Fruit fly (Drosophila melanogaster): ENCODE data around the gene CG5001.
A peak's percentile ranks its signal among the peaks of the same experiment; 100 is the strongest.

Gene CG5001

DNA sequence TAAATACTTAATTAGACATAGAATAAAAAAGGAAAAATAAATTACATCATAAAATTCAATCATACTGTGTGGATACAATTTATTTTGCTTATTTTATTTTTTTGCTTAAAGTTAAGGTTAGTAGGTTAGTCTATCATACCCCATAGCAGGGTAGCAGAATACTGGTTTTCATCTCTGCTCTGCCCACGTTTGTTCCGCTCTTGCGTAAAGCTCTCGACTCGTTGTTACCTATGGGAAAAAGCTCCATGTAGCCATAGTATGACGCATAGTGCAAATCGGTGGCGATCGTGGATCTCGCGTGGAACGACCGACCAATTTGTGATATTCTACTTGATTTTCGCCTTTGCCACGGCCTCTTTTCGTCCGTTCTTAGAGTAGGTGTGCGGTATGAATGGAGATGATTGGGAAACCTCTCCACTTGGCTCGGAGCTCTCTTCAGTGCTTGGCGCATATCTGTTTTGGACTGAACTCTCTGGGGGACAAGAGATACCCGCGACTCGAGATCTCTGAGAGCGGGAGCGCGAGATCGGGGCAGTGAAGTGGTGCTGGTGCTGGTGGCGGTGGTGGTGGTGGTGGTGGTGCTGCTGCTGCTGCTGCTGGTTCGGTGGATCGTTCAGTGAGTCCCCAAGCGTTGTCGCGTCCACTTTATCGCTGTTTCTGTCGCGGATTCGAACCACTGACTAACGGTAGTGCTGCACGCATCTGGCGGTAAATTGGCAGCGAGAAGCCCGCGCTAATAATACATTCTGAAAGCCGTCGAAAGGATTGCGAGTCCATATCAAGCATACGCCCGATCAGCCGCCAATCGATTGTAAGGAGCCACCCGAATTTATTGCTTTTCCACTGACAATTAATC, at the start of gene CG5001 (continued):
- TF ChIP-seq trh (GFP tag; optimal IDR thresholded peaks at IDR 0.05) = peak; percentile 29
- no peak for TF ChIP-seq HmgD (GFP tag; optimal IDR thresholded peaks at IDR 0.05)
- TF ChIP-seq NK7.1 (GFP tag; optimal IDR thresholded peaks at IDR 0.05) = peak; percentile 9
- peak; percentile 83 for TF ChIP-seq CG34422 (GFP tag; IDR thresholded peaks at IDR 0.05)
- TF ChIP-seq CG17385 (GFP tag; optimal IDR thresholded peaks at IDR 0.05) = peak; percentile 77
- TF ChIP-seq tio (GFP tag; optimal IDR thresholded peaks at IDR 0.05) = no peak
- peak; percentile 63 for TF ChIP-seq CG13123 (GFP tag; optimal IDR thresholded peaks at IDR 0.05)
- no peak for TF ChIP-seq knrl (GFP tag; IDR thresholded peaks at IDR 0.05; ENCODE audit: partially characterized antibody)
- peak; percentile 67 for TF ChIP-seq chn (GFP tag; optimal IDR thresholded peaks at IDR 0.05)
- TF ChIP-seq CG31441 (GFP tag; IDR thresholded peaks at IDR 0.05) = no peak; the same call in 1 of the 2 replicates
- peak; percentile 87 for TF ChIP-seq CG8924 (tag; optimal IDR thresholded peaks at IDR 0.05)
- no peak for TF ChIP-seq gfzf (GFP tag; optimal IDR thresholded peaks at IDR 0.05)
- TF ChIP-seq Xbp1 (GFP tag; optimal IDR thresholded peaks at IDR 0.05) = peak; percentile 88
- TF ChIP-seq CG8944 (GFP tag; optimal IDR thresholded peaks at IDR 0.05) = peak; percentile 50
- peak; percentile 77 for TF ChIP-seq Antp (GFP tag; optimal IDR thresholded peaks at IDR 0.05)
- TF ChIP-seq CG14965 (GFP tag; optimal IDR thresholded peaks at IDR 0.05; ENCODE audit: borderline replicate concordance) = no peak
- TF ChIP-seq kni (GFP tag; optimal IDR thresholded peaks at IDR 0.05) = peak; percentile 54
- TF ChIP-seq CG5245 (GFP tag; optimal IDR thresholded peaks at IDR 0.05) = peak; percentile 82
- TF ChIP-seq CG9797 (GFP tag; optimal IDR thresholded peaks at IDR 0.05) = no peak
- TF ChIP-seq CG31365 (tag; optimal IDR thresholded peaks at IDR 0.05) = peak; percentile 57
- peak; percentile 50 for TF ChIP-seq Bteb2 (GFP tag; optimal IDR thresholded peaks at IDR 0.05)
- peak; percentile 51 for TF ChIP-seq CG8281 (tag; optimal IDR thresholded peaks at IDR 0.05)
- peak; percentile 62 for TF ChIP-seq rib (GFP tag; IDR thresholded peaks at IDR 0.05)
- peak; percentile 86 for TF ChIP-seq CG13894 (tag; optimal IDR thresholded peaks at IDR 0.05)
- no peak for TF ChIP-seq Hr39 (optimal IDR thresholded peaks at IDR 0.05)
- peak in 1 of 2 experiments; percentile 61 for TF ChIP-seq Hr78 (GFP tag; optimal IDR thresholded peaks at IDR 0.05)
- TF ChIP-seq CG3065 (GFP tag; optimal IDR thresholded peaks at IDR 0.05) = no peak
- TF ChIP-seq CG7839 (tag; optimal IDR thresholded peaks at IDR 0.05) = peak; percentile 91
- TF ChIP-seq CG10321 (GFP tag; IDR thresholded peaks at IDR 0.05) = 0 out of 2 replicates have a peak, but pooled peaks have one; percentile 46
- TF ChIP-seq CG6689 (GFP tag; IDR thresholded peaks at IDR 0.05) = peak; percentile 89
- TF ChIP-seq ash1 (GFP tag; optimal IDR thresholded peaks at IDR 0.05) = peak; percentile 39
- TF ChIP-seq fd3F (GFP tag; optimal IDR thresholded peaks at IDR 0.05) = peak; percentile 73
- TF ChIP-seq CG4424 (GFP tag; optimal IDR thresholded peaks at IDR 0.05) = peak; percentile 80
- peak; percentile 89 for TF ChIP-seq CoRest (tag; optimal IDR thresholded peaks at IDR 0.05)
- peak; percentile 62 for TF ChIP-seq cg (GFP tag; optimal IDR thresholded peaks at IDR 0.05)
- TF ChIP-seq CG17328 (GFP tag; IDR thresholded peaks at IDR 0.05) = peak; percentile 86
- TF ChIP-seq ewg (GFP tag; optimal IDR thresholded peaks at IDR 0.05) = peak; percentile 68
- TF ChIP-seq emc (GFP tag; optimal IDR thresholded peaks at IDR 0.05) = peak; percentile 51
- TF ChIP-seq Dfd (GFP tag; optimal IDR thresholded peaks at IDR 0.05) = peak in 1 of 2 experiments; percentile 48
- TF ChIP-seq Dek (tag; optimal IDR thresholded peaks at IDR 0.05) = peak; percentile 86
- peak; percentile 88 for TF ChIP-seq CG11247 (GFP tag; IDR thresholded peaks at IDR 0.05)
- TF ChIP-seq CG5180 (GFP tag; optimal IDR thresholded peaks at IDR 0.05) = peak; percentile 73
- no peak for TF ChIP-seq dati (GFP tag; IDR thresholded peaks at IDR 0.05)
- peak; percentile 79 for TF ChIP-seq Ada2b (GFP tag; IDR thresholded peaks at IDR 0.05)
- peak; percentile 71 for TF ChIP-seq peb (GFP tag; IDR thresholded peaks at IDR 0.05)
- no peak for TF ChIP-seq h (optimal IDR thresholded peaks at IDR 0.05)
- peak; percentile 81 for TF ChIP-seq H2.0 (GFP tag; IDR thresholded peaks at IDR 0.05)
- TF ChIP-seq Fer2 (tag; optimal IDR thresholded peaks at IDR 0.05) = peak; percentile 82
- TF ChIP-seq BEAF-32 (GFP tag; optimal IDR thresholded peaks at IDR 0.05) = no peak

Measured in whole organism, embryonic.